Fruit fly (Drosophila melanogaster): ENCODE results near the gene Kyat.

DNA sequence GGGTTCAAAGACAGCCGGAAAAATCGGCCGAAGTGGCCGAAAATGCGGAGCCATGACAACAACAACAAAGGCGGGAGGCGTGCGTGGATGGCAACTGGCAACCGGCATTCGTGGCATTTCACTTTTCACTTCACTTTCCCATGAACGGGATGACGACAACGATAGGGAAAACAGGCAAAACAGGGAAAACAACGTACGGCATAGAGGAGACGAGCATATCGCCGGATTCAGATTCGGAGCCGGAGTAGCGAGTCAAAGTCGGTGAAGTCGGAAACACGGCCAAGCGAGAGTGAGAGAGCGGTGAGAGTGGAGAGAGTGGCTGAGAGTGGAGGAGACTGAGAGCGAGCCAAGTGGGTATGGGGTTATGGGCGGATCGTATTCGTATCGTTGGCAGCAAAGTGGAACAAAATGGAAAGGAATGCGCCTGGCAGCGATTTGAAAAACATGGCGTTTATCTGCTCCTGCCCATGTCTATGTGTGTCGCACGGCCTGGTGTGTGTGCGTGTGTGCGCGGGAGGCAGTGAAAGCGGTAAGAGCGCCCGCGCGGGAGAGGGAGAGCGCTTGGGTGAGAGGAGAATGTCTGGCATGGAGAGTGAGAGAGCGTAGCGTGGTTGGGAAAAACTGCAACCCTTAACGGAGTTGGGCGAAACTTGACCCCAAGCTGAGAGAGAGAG, 48.8 kb downstream of the Kyat start:
- no peak for TF ChIP-seq Pif1B (GFP tag; optimal IDR thresholded peaks at IDR 0.05)
- TF ChIP-seq D1 (tag; optimal IDR thresholded peaks at IDR 0.05), result no peak
- no peak for TF ChIP-seq CG9948 (tag; optimal IDR thresholded peaks at IDR 0.05)
- TF ChIP-seq fd96Ca (GFP tag; IDR thresholded peaks at IDR 0.05), result no peak
- TF ChIP-seq CG14655 (GFP tag; optimal IDR thresholded peaks at IDR 0.05), result peak; percentile 44

Data from whole organism, pupa.